Fruit fly (Drosophila melanogaster) Kc167 (cell line): ENCODE data around the gene Nep1.

ENCODE experiments used
- Sin3A ChIP-seq: fragments of >200 bp; optimal IDR thresholded peaks from 2 replicates; lab custom pipeline; 2018; ENCODE audit warnings: missing external identifiers
- h ChIP-seq: fragments of >200 bp; optimal IDR thresholded peaks from 3 replicates; lab custom pipeline; 2018; ENCODE audit warnings: missing external identifiers
- insv ChIP-seq: fragments of >200 bp; optimal IDR thresholded peaks from 3 replicates; lab custom pipeline; 2018; ENCODE audit warnings: missing external identifiers
- psq ChIP-seq: fragments of >200 bp; optimal IDR thresholded peaks from 2 replicates; lab custom pipeline; 2017; ENCODE audit warnings: missing external identifiers
- ttk ChIP-seq: sonication (Bioruptor generic); optimal IDR thresholded peaks from 2 replicates; lab custom pipeline; 2017; ENCODE audit warnings: missing external identifiers

DNA sequence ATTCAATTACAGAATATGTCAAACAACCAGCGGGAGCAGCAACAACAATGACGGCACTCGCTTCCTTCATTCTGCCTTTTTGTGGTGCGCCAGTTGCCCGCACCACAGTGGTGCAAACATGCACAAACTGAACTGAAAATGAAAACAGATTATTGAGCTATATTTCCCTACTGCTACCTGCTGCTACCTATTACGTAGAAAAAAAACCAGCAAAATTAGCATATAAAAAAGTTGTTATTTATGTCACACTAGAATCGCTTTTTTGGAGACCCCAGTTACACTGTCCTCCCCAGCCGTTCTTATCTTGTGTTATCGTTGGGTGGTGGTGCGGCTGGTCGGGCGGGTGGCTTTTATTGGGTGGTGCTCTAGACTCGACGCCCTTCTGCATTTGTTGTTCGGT lies 6.6 kb downstream of the Nep1 start:
- TF ChIP-seq Sin3A (lab: Kevin White, UChicago) (no peak), psq (lab: Kevin White, UChicago) (no peak), insv (lab: Kevin White, UChicago) (no peak), ttk (lab: Kevin White, UChicago) (no peak), h (lab: Kevin White, UChicago) (no peak)
